Fruit fly (Drosophila melanogaster) whole organism, embryonic: ENCODE measurements around the gene CG43407.

Experiments used
- BEAF-32 ChIP-seq: fragments of 200-800 bp; sonication (Bioruptor generic); optimal IDR thresholded peaks from 3 replicates; lab custom pipeline; 2017; ENCODE audit warnings: missing biosample characterization, missing genetic modification characterization, mild to moderate bottlenecking, moderate library complexity, missing genetic modification reagents
- Blimp-1 ChIP-seq: fragments of 200-800 bp; sonication (Bioruptor generic); optimal IDR thresholded peaks from 3 replicates; lab custom pipeline; 2018; ENCODE audit warnings: missing biosample characterization, missing genetic modification characterization, mild to moderate bottlenecking, moderate library complexity, missing genetic modification reagents
- CG14441 ChIP-seq: fragments of 200-800 bp; sonication (Bioruptor generic); IDR thresholded peaks from 2 replicates; pipeline ENCODE4 v1.3.6; 2022; ENCODE audit warnings: missing biosample characterization, missing genetic modification characterization
- CG15011 ChIP-seq: fragments of 200-800 bp; sonication (Bioruptor generic); optimal IDR thresholded peaks from 3 replicates; lab custom pipeline; 2018; ENCODE audit warnings: missing biosample characterization, mild to moderate bottlenecking, missing genetic modification characterization
- CG15601 ChIP-seq: fragments of 200-800 bp; sonication (Bioruptor generic); optimal IDR thresholded peaks from 3 replicates; lab custom pipeline; 2019; ENCODE audit warnings: missing biosample characterization, mild to moderate bottlenecking, missing genetic modification characterization, moderate library complexity
- CG15696 ChIP-seq: fragments of 200-800 bp; sonication (Bioruptor generic); optimal IDR thresholded peaks from 2 replicates; lab custom pipeline; 2019; ENCODE audit warnings: missing biosample characterization, mild to moderate bottlenecking, missing genetic modification characterization, moderate library complexity
- CG16779 ChIP-seq: fragments of 200-800 bp; sonication (Bioruptor generic); IDR thresholded peaks from 2 replicates; pipeline ENCODE4 v1.3.6; 2022; ENCODE audit warnings: missing biosample characterization, missing genetic modification characterization
- CG18262 ChIP-seq: fragments of 200-800 bp; optimal IDR thresholded peaks from 3 replicates; lab custom pipeline; 2019; ENCODE audit warnings: missing biosample characterization, mild to moderate bottlenecking, missing genetic modification characterization, moderate library complexity
- CG2199 ChIP-seq: fragments of 200-800 bp; sonication (Bioruptor generic); IDR thresholded peaks from 3 replicates; pipeline ENCODE4 v1.3.6; 2022; ENCODE audit warnings: missing biosample characterization, missing genetic modification characterization
- CG2712 ChIP-seq: fragments of 200-800 bp; optimal IDR thresholded peaks from 3 replicates; lab custom pipeline; 2019; ENCODE audit warnings: missing biosample characterization, mild to moderate bottlenecking, missing genetic modification characterization, moderate library complexity
- CG33557 ChIP-seq: fragments of 200-800 bp; sonication (Bioruptor generic); optimal IDR thresholded peaks from 2 replicates; lab custom pipeline; 2019; ENCODE audit warnings: missing biosample characterization, mild to moderate bottlenecking, missing genetic modification characterization, moderate library complexity
- CG3407 ChIP-seq: fragments of 200-800 bp; sonication (Bioruptor generic); optimal IDR thresholded peaks from 2 replicates; lab custom pipeline; 2018; ENCODE audit warnings: missing biosample characterization, mild to moderate bottlenecking, missing genetic modification characterization
- CG4360 ChIP-seq: fragments of 200-800 bp; sonication (Bioruptor generic); IDR thresholded peaks from 2 replicates; pipeline ENCODE4 v1.3.6; 2022; ENCODE audit warnings: missing biosample characterization, missing genetic modification characterization
- CG7745 ChIP-seq: fragments of 200-800 bp; sonication (Bioruptor generic); optimal IDR thresholded peaks from 2 replicates; lab custom pipeline; 2018; ENCODE audit warnings: missing biosample characterization, mild to moderate bottlenecking, missing genetic modification characterization, moderate library complexity
- CG9727 ChIP-seq: fragments of 200-800 bp; sonication (Bioruptor generic); optimal IDR thresholded peaks from 3 replicates; lab custom pipeline; 2017; ENCODE audit warnings: missing biosample characterization, mild to moderate bottlenecking, missing genetic modification characterization
- D ChIP-seq, 2 experiments: fragments of 200-800 bp in 1 of 2; fragments of >200 bp in 1 of 2; sonication (Bioruptor generic) in 1 of 2; optimal IDR thresholded peaks; 2 replicates in 1 of 2; 3 replicates in 1 of 2; lab custom pipeline; 2017; ENCODE audit warnings: mild to moderate bottlenecking in 1 of 2, missing biosample characterization in 1 of 2, missing genetic modification characterization in 1 of 2, missing genetic modification reagents in 1 of 2
- Dfd ChIP-seq, 2 experiments: fragments of >200 bp; optimal IDR thresholded peaks; 2 replicates each; lab custom pipeline; 2017; ENCODE audit warnings: missing biosample characterization in 2 of 2, missing genetic modification characterization in 2 of 2
- Hand ChIP-seq: fragments of 200-800 bp; sonication (Bioruptor generic); optimal IDR thresholded peaks from 2 replicates; lab custom pipeline; 2017; ENCODE audit warnings: mild to moderate bottlenecking, missing biosample characterization, missing genetic modification reagents, missing genetic modification characterization
- HmgD ChIP-seq: fragments of 200-800 bp; sonication (Bioruptor generic); optimal IDR thresholded peaks from 3 replicates; lab custom pipeline; 2016; ENCODE audit warnings: missing biosample characterization, missing genetic modification characterization
- Kr ChIP-seq: fragments of 200-800 bp; sonication (Bioruptor generic); optimal IDR thresholded peaks from 2 replicates; lab custom pipeline; 2017; ENCODE audit warnings: missing biosample characterization, mild to moderate bottlenecking, missing genetic modification characterization
- Lim3 ChIP-seq: fragments of 200-800 bp; sonication (Bioruptor generic); IDR thresholded peaks from 2 replicates; pipeline ENCODE4 v1.3.6; 2022; ENCODE audit warnings: missing biosample characterization, missing genetic modification characterization
- Med ChIP-seq: fragments of 200-800 bp; sonication (Bioruptor generic); peaks from one replicate; lab custom pipeline; 2016; ENCODE audit warnings: missing biosample characterization, missing genetic modification characterization, mild to moderate bottlenecking, inconsistent platforms, moderate library complexity
- Mes4 ChIP-seq: fragments of 200-800 bp; sonication (Bioruptor generic); optimal IDR thresholded peaks from 2 replicates; lab custom pipeline; 2016; ENCODE audit warnings: missing biosample characterization, missing genetic modification characterization
- Oaz ChIP-seq: fragments of 200-800 bp; sonication (Bioruptor generic); IDR thresholded peaks from 2 replicates; pipeline ENCODE4 v1.3.6; 2022; ENCODE audit warnings: missing biosample characterization, missing genetic modification characterization
- Rfx ChIP-seq: fragments of 200-800 bp; sonication (Bioruptor generic); IDR thresholded peaks from 2 replicates; pipeline ENCODE4 v1.3.6; 2022; ENCODE audit warnings: missing biosample characterization, missing genetic modification characterization
- Stat92E ChIP-seq, 3 experiments: fragments of >200 bp in 2 of 3; fragments of 200-800 bp in 1 of 3; sonication (Bioruptor generic) in 1 of 3; optimal IDR thresholded peaks; 2 replicates each; lab custom pipeline; 2017 to 2019; ENCODE audit warnings: missing biosample characterization in 3 of 3, missing genetic modification characterization in 3 of 3, mild to moderate bottlenecking in 1 of 3, moderate library complexity in 1 of 3
- Xrp1 ChIP-seq: fragments of 200-800 bp; sonication (Bioruptor generic); IDR thresholded peaks from 2 replicates; pipeline ENCODE4 v1.3.6; 2022; ENCODE audit warnings: missing biosample characterization, missing genetic modification characterization
- abd-A ChIP-seq: fragments of 200-800 bp; sonication (Bioruptor generic); optimal IDR thresholded peaks from 3 replicates; lab custom pipeline; 2019; ENCODE audit warnings: missing biosample characterization, mild to moderate bottlenecking, missing genetic modification characterization, moderate library complexity
- bsh ChIP-seq, 2 experiments: fragments of 200-800 bp; sonication (Bioruptor generic); optimal IDR thresholded peaks; 2 replicates each; lab custom pipeline; 2017 to 2018; ENCODE audit warnings: mild to moderate bottlenecking in 2 of 2, missing biosample characterization in 2 of 2, missing genetic modification characterization in 2 of 2, moderate library complexity in 1 of 2
- cad ChIP-seq: fragments of >200 bp; optimal IDR thresholded peaks from 2 replicates; lab custom pipeline; 2017; ENCODE audit warnings: missing biosample characterization, missing genetic modification characterization
- caup ChIP-seq: fragments of 200-800 bp; sonication (Bioruptor generic); optimal IDR thresholded peaks from 3 replicates; lab custom pipeline; 2017; ENCODE audit warnings: missing biosample characterization, mild to moderate bottlenecking, missing genetic modification characterization, moderate library complexity; ENCODE audit not compliant: severe bottlenecking
- chinmo ChIP-seq: fragments of 200-800 bp; sonication (Bioruptor generic); IDR thresholded peaks from 4 replicates; pipeline ENCODE4 v1.3.6; 2022; ENCODE audit warnings: missing biosample characterization, missing genetic modification characterization; ENCODE audit not compliant: partially characterized antibody
- dmrt11E ChIP-seq: fragments of 200-800 bp; sonication (Bioruptor generic); optimal IDR thresholded peaks from 3 replicates; lab custom pipeline; 2018; ENCODE audit warnings: missing biosample characterization, mild to moderate bottlenecking, missing genetic modification characterization, moderate library complexity
- gfzf ChIP-seq: fragments of 200-800 bp; sonication (Bioruptor generic); optimal IDR thresholded peaks from 2 replicates; lab custom pipeline; 2016; ENCODE audit warnings: missing biosample characterization, mild to moderate bottlenecking, missing genetic modification characterization, moderate library complexity
- grn ChIP-seq: fragments of 200-800 bp; sonication (Bioruptor generic); optimal IDR thresholded peaks from 3 replicates; lab custom pipeline; 2017; ENCODE audit warnings: missing biosample characterization, missing genetic modification characterization
- hkb ChIP-seq, 2 experiments: fragments of 200-800 bp in 1 of 2; fragments of >200 bp in 1 of 2; sonication (Bioruptor generic) in 1 of 2; IDR thresholded peaks in 1 of 2; optimal IDR thresholded peaks in 1 of 2; 2 replicates each; pipeline versions ENCODE4 v1.3.6 to Lab custom; 2017 to 2022; ENCODE audit warnings: missing biosample characterization in 1 of 2, missing genetic modification characterization in 1 of 2
- knrl ChIP-seq: fragments of 200-800 bp; sonication (Bioruptor generic); IDR thresholded peaks from 3 replicates; pipeline ENCODE4 v1.3.6; 2022; ENCODE audit warnings: missing biosample characterization, missing genetic modification characterization; ENCODE audit not compliant: partially characterized antibody
- nau ChIP-seq: fragments of 200-800 bp; sonication (Bioruptor generic); optimal IDR thresholded peaks from 3 replicates; lab custom pipeline; 2017; ENCODE audit warnings: missing biosample characterization, mild to moderate bottlenecking, missing genetic modification characterization, missing genetic modification reagents
- ranshi ChIP-seq: fragments of 200-800 bp; sonication (Bioruptor generic); IDR thresholded peaks from 2 replicates; pipeline ENCODE4 v1.3.6; 2022; ENCODE audit warnings: missing biosample characterization, missing genetic modification characterization
- sens ChIP-seq: fragments of 200-800 bp; sonication (Bioruptor generic); peaks from one replicate; lab custom pipeline; 2016; ENCODE audit warnings: missing biosample characterization, missing genetic modification characterization
- seq ChIP-seq: fragments of 200-800 bp; sonication (Bioruptor generic); IDR thresholded peaks from 2 replicates; pipeline ENCODE4 v1.3.6; 2022; ENCODE audit warnings: missing biosample characterization, missing genetic modification characterization
- sna ChIP-seq: fragments of 200-800 bp; sonication (Bioruptor generic); IDR thresholded peaks from 2 replicates; pipeline ENCODE4 v1.3.6; 2022; ENCODE audit warnings: missing biosample characterization, missing genetic modification characterization; ENCODE audit not compliant: partially characterized antibody
- sqz ChIP-seq: fragments of 200-800 bp; sonication (Bioruptor generic); optimal IDR thresholded peaks from 3 replicates; lab custom pipeline; 2018; ENCODE audit warnings: missing biosample characterization, mild to moderate bottlenecking, missing genetic modification characterization
- sr ChIP-seq: fragments of 200-800 bp; sonication (Bioruptor generic); IDR thresholded peaks from 3 replicates; pipeline ENCODE4 v1.3.6; 2022; ENCODE audit warnings: missing biosample characterization, missing genetic modification characterization
- unpg ChIP-seq: fragments of 200-800 bp; sonication (Bioruptor generic); optimal IDR thresholded peaks from 3 replicates; lab custom pipeline; 2018; ENCODE audit warnings: missing biosample characterization, mild to moderate bottlenecking, missing genetic modification characterization, moderate library complexity
- vnd ChIP-seq: fragments of 200-800 bp; sonication (Bioruptor generic); IDR thresholded peaks from 3 replicates; pipeline ENCODE4 v1.3.6; 2022; ENCODE audit warnings: missing biosample characterization, missing genetic modification characterization; ENCODE audit not compliant: partially characterized antibody

The CG43407 gene

DNA sequence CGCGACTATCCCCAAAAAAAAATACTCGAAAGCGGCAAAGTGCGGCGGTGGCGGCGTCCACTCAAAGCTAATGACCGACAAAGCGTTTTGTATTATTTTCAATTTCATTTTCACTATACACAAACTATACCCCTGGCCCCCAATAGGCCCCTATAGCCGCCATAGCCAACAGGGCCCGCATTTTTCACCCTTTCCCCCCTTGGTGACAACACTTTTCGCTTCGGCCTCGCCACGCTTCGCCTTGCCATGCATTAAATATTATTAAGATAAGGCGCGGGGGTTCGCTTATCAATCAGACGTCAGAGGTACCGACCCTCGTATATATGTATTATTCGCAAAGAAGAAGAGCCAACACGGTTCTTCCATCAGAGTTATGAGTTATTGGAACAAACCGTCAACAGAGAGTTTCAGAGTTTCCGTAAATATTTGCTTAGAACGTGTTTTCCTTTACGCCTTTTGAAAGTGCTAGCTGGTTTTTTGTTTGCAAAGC is 13.0 kb downstream of the CG43407 start (continued):
- TF ChIP-seq CG16779: no peak
- peak; percentile 4 for TF ChIP-seq CG15011 (GFP tag; lab: Kevin White, UChicago)
- TF ChIP-seq chinmo (GFP tag; lab: Robert Waterston, UW): peak; percentile 72; the same call in 2 of the 4 replicates
- TF ChIP-seq nau (GFP tag; lab: Kevin White, UChicago): no peak
- peak; percentile 96 for TF ChIP-seq CG2199
- peak in 1 of 2 experiments; percentile 5 for TF ChIP-seq bsh (GFP tag; optimal IDR thresholded peaks at IDR 0.05; lab: Kevin White, UChicago)
- TF ChIP-seq caup (GFP tag; lab: Kevin White, UChicago): peak; percentile 51
- 0 out of 2 replicates have a peak, but pooled peaks have one; percentile 18 for TF ChIP-seq seq (GFP tag; lab: Robert Waterston, UW)
- TF ChIP-seq Blimp-1 (GFP tag; lab: Kevin White, UChicago): peak; percentile 72
- TF ChIP-seq CG2712: peak; percentile 10
- peak; percentile 15; the same call in 1 of the 2 replicates for TF ChIP-seq sna (GFP tag; lab: Robert Waterston, UW)
- peak; percentile 26; the same call in 1 of the 2 replicates for TF ChIP-seq Lim3
- peak; percentile 30 for TF ChIP-seq CG3407 (GFP tag; lab: Kevin White, UChicago)
- no peak for TF ChIP-seq sqz
- peak; percentile 81 for TF ChIP-seq Kr (GFP tag; lab: Kevin White, UChicago)
- no peak for TF ChIP-seq Dfd (GFP tag; optimal IDR thresholded peaks at IDR 0.05; lab: Kevin White, UChicago)
- peak; percentile 58; the same call in 1 of the 2 replicates for TF ChIP-seq CG14441 (GFP tag; lab: Robert Waterston, UW)
- peak; percentile 33 for TF ChIP-seq unpg (GFP tag; lab: Kevin White, UChicago)

DNA sequence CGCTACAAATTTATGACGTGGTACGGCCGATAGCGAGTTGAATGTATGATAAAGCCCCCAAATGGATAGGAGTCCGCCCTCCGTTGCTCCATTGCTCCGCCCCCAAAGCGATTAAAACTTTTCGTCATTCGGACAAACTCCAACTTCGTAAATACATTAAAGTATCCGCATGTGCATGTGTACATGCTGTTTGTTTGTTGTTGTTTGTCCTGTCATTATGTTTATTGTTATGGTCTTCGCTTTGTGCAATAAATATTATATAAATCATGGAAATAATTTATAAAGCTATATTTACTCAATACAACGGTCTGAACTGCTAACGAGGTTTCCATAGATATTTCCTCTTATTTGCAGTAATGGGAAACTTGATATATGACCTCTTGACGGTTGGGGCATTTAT is 16.1 kb downstream of the CG43407 start:
- TF ChIP-seq sens (GFP tag; lab: Kevin White, UChicago) (peak; percentile 50), CG7745 (tag; lab: Kevin White, UChicago) (peak; percentile 42), hkb (optimal IDR thresholded peaks at IDR 0.05; lab: Kevin White, UChicago) (no peak), hkb (GFP tag; IDR thresholded peaks at IDR 0.05; lab: Robert Waterston, UW) (0 out of 2 replicates have a peak, but pooled peaks have one; percentile 22), bsh (GFP tag; optimal IDR thresholded peaks at IDR 0.05; lab: Kevin White, UChicago) (peak in 1 of 2 experiments; percentile 11), CG4360 (GFP tag; lab: Robert Waterston, UW) (peak; percentile 40; the same call in 1 of the 2 replicates), Mes4 (GFP tag; lab: Kevin White, UChicago) (no peak), CG9727 (GFP tag; lab: Kevin White, UChicago) (peak; percentile 3), CG2712 (peak; percentile 6), Med (GFP tag; lab: Kevin White, UChicago) (peak; percentile 15), CG15601 (tag; lab: Kevin White, UChicago) (peak; percentile 9), BEAF-32 (GFP tag; lab: Kevin White, UChicago) (no peak), knrl (no peak), CG15696 (tag; lab: Kevin White, UChicago) (peak; percentile 12), dmrt11E (peak; percentile 12), grn (no peak), Rfx (GFP tag; lab: Robert Waterston, UW) (no peak), Lim3 (no peak), CG18262 (tag; lab: Kevin White, UChicago) (peak; percentile 7), CG33557 (peak; percentile 54)

DNA sequence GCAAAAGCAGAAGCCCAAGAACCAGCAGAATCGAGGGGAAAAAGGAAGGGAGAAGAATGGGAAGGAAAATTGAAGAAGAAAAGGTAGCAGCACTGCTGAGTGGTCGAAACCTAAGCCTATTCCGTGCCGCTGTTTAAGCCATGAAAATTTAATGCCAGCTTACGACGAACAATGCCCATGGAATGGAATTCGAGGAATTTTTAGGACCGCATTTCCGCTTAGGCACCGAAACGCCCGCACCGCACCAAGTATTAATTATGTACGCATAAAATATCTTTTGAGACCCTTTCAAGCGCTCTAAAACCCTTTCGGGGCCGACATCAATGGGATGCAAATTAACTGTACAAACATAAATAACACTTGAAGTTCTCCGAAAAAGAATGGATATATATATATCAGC is 17.1 kb downstream of the CG43407 start:
- no peak for TF ChIP-seq vnd
- TF ChIP-seq Kr (GFP tag; lab: Kevin White, UChicago): peak; percentile 91
- no peak for TF ChIP-seq Xrp1
- no peak for TF ChIP-seq D (optimal IDR thresholded peaks at IDR 0.05; lab: Kevin White, UChicago)
- no peak for TF ChIP-seq D (GFP tag; optimal IDR thresholded peaks at IDR 0.05; lab: Kevin White, UChicago)
- TF ChIP-seq HmgD (GFP tag; lab: Kevin White, UChicago): no peak
- TF ChIP-seq abd-A (tag; lab: Kevin White, UChicago): peak; percentile 39
- no peak for TF ChIP-seq sr (GFP tag; lab: Robert Waterston, UW)
- no peak for TF ChIP-seq ranshi (GFP tag; lab: Robert Waterston, UW)
- TF ChIP-seq Stat92E (GFP tag; optimal IDR thresholded peaks at IDR 0.05; lab: Kevin White, UChicago): peak in 1 of 3 experiments; percentile 87
- peak; percentile 50 for TF ChIP-seq cad (GFP tag; lab: Kevin White, UChicago)
- TF ChIP-seq gfzf (GFP tag; lab: Kevin White, UChicago): no peak
- no peak for TF ChIP-seq Hand (GFP tag; lab: Kevin White, UChicago)
- TF ChIP-seq Oaz (GFP tag; lab: Robert Waterston, UW): no peak
